Fruit fly (Drosophila melanogaster) whole organism, embryonic: Measurements from ENCODE around the gene mrva.
A peak's percentile ranks its signal among the peaks of the same experiment; 100 is the strongest.

Source experiments
- Ada2b ChIP-seq: fragments of 200-800 bp; sonication (Bioruptor generic); IDR thresholded peaks from 2 replicates; pipeline ENCODE4 v1.3.6; 2022; ENCODE audit warnings: missing biosample characterization, missing genetic modification characterization
- Atf6 ChIP-seq: fragments of 200-800 bp; sonication (Bioruptor generic); IDR thresholded peaks from 2 replicates; pipeline ENCODE4 v1.3.6; 2022; ENCODE audit warnings: missing biosample characterization, missing genetic modification characterization
- B-H1 ChIP-seq: fragments of 200-800 bp; sonication (Bioruptor generic); IDR thresholded peaks from 3 replicates; pipeline ENCODE4 v1.3.6; 2022; ENCODE audit warnings: missing biosample characterization, missing genetic modification characterization
- BtbVII ChIP-seq: fragments of 200-800 bp; sonication (Bioruptor generic); optimal IDR thresholded peaks from 3 replicates; lab custom pipeline; 2017; ENCODE audit warnings: missing biosample characterization, mild to moderate bottlenecking, missing genetic modification characterization
- CG12071 ChIP-seq: fragments of 200-800 bp; sonication (Bioruptor generic); optimal IDR thresholded peaks from 3 replicates; lab custom pipeline; 2018; ENCODE audit warnings: missing biosample characterization, mild to moderate bottlenecking, missing genetic modification characterization
- CG12219 ChIP-seq: fragments of 200-800 bp; sonication (Bioruptor generic); optimal IDR thresholded peaks from 3 replicates; lab custom pipeline; 2018; ENCODE audit warnings: missing biosample characterization, mild to moderate bottlenecking, missing genetic modification characterization
- CG17186 ChIP-seq: fragments of 200-800 bp; sonication (Bioruptor generic); optimal IDR thresholded peaks from 3 replicates; lab custom pipeline; 2017; ENCODE audit warnings: missing biosample characterization, missing genetic modification reagents, missing genetic modification characterization
- CG18476 ChIP-seq: fragments of 200-800 bp; sonication (Bioruptor generic); optimal IDR thresholded peaks from 2 replicates; lab custom pipeline; 2016; ENCODE audit warnings: missing biosample characterization, mild to moderate bottlenecking, missing genetic modification characterization
- CG30020 ChIP-seq: fragments of 200-800 bp; optimal IDR thresholded peaks from 2 replicates; lab custom pipeline; 2019; ENCODE audit warnings: missing biosample characterization, mild to moderate bottlenecking, missing genetic modification characterization, moderate library complexity
- CG3407 ChIP-seq: fragments of 200-800 bp; sonication (Bioruptor generic); optimal IDR thresholded peaks from 2 replicates; lab custom pipeline; 2018; ENCODE audit warnings: missing biosample characterization, mild to moderate bottlenecking, missing genetic modification characterization
- CG6813 ChIP-seq: fragments of 200-800 bp; sonication (Bioruptor generic); optimal IDR thresholded peaks from 2 replicates; lab custom pipeline; 2017; ENCODE audit warnings: missing biosample characterization, missing genetic modification characterization, mild to moderate bottlenecking, moderate library complexity, missing genetic modification reagents
- CG7745 ChIP-seq: fragments of 200-800 bp; sonication (Bioruptor generic); optimal IDR thresholded peaks from 2 replicates; lab custom pipeline; 2018; ENCODE audit warnings: missing biosample characterization, mild to moderate bottlenecking, missing genetic modification characterization, moderate library complexity
- D19A ChIP-seq: fragments of 200-800 bp; optimal IDR thresholded peaks from 3 replicates; lab custom pipeline; 2019; ENCODE audit warnings: missing biosample characterization, mild to moderate bottlenecking, missing genetic modification characterization, moderate library complexity
- D19B ChIP-seq: fragments of 200-800 bp; sonication (Bioruptor generic); optimal IDR thresholded peaks from 2 replicates; lab custom pipeline; 2017; ENCODE audit warnings: missing biosample characterization, mild to moderate bottlenecking, missing genetic modification characterization
- Dll ChIP-seq: fragments of 200-800 bp; sonication (Bioruptor generic); IDR thresholded peaks from 4 replicates; pipeline ENCODE4 v1.3.6; 2022; ENCODE audit warnings: missing biosample characterization, missing genetic modification characterization; ENCODE audit not compliant: partially characterized antibody
- Ets65A ChIP-seq: fragments of 200-800 bp; sonication (Bioruptor generic); peaks from one replicate; lab custom pipeline; 2016; ENCODE audit warnings: missing biosample characterization, missing genetic modification characterization
- HLH3B ChIP-seq: fragments of 200-800 bp; sonication (Bioruptor generic); IDR thresholded peaks from 2 replicates; pipeline ENCODE4 v1.3.6; 2022; ENCODE audit warnings: missing biosample characterization, missing genetic modification characterization
- Hand ChIP-seq: fragments of 200-800 bp; sonication (Bioruptor generic); optimal IDR thresholded peaks from 2 replicates; lab custom pipeline; 2017; ENCODE audit warnings: mild to moderate bottlenecking, missing biosample characterization, missing genetic modification reagents, missing genetic modification characterization
- HmgZ ChIP-seq: fragments of 200-800 bp; sonication (Bioruptor generic); optimal IDR thresholded peaks from 2 replicates; lab custom pipeline; 2018; ENCODE audit warnings: missing biosample characterization, mild to moderate bottlenecking, missing genetic modification characterization
- Hsf ChIP-seq: fragments of 200-800 bp; sonication (Bioruptor generic); optimal IDR thresholded peaks from 3 replicates; lab custom pipeline; 2016; ENCODE audit warnings: missing biosample characterization, missing genetic modification characterization
- Meics ChIP-seq: fragments of 200-800 bp; sonication (Bioruptor generic); optimal IDR thresholded peaks from 2 replicates; lab custom pipeline; 2017; ENCODE audit warnings: missing biosample characterization, mild to moderate bottlenecking, missing genetic modification characterization
- TFAM ChIP-seq: fragments of 200-800 bp; sonication (Bioruptor generic); optimal IDR thresholded peaks from 2 replicates; lab custom pipeline; 2017; ENCODE audit warnings: missing biosample characterization, missing genetic modification characterization, inconsistent platforms
- ato ChIP-seq: fragments of 200-800 bp; sonication (Bioruptor generic); IDR thresholded peaks from 2 replicates; pipeline ENCODE4 v1.3.6; 2022; ENCODE audit warnings: missing biosample characterization, missing genetic modification characterization; ENCODE audit not compliant: partially characterized antibody
- bsh ChIP-seq, 2 experiments: fragments of 200-800 bp; sonication (Bioruptor generic); optimal IDR thresholded peaks; 2 replicates each; lab custom pipeline; 2017 to 2018; ENCODE audit warnings: mild to moderate bottlenecking in 2 of 2, missing biosample characterization in 2 of 2, missing genetic modification characterization in 2 of 2, moderate library complexity in 1 of 2
- ci ChIP-seq: fragments of 200-800 bp; sonication (Bioruptor generic); IDR thresholded peaks from 3 replicates; pipeline ENCODE4 v1.3.6; 2022; ENCODE audit warnings: missing biosample characterization, missing genetic modification characterization
- croc ChIP-seq: fragments of 200-800 bp; sonication (Bioruptor generic); conservative IDR thresholded peaks from 3 replicates; pipeline ENCODE4 v1.3.6; 2022; ENCODE audit warnings: missing biosample characterization, missing genetic modification characterization
- dimm ChIP-seq: fragments of 200-800 bp; sonication (Bioruptor generic); IDR thresholded peaks from 2 replicates; pipeline ENCODE4 v1.3.6; 2022; ENCODE audit warnings: missing biosample characterization, missing genetic modification characterization
- en ChIP-seq: fragments of 200-800 bp; sonication (Bioruptor generic); optimal IDR thresholded peaks from 2 replicates; lab custom pipeline; 2016; ENCODE audit warnings: missing biosample characterization, missing genetic modification characterization
- fd3F ChIP-seq: fragments of 200-800 bp; sonication (Bioruptor generic); optimal IDR thresholded peaks from 2 replicates; lab custom pipeline; 2018; ENCODE audit warnings: missing biosample characterization, mild to moderate bottlenecking, missing genetic modification characterization, moderate library complexity
- fru ChIP-seq: fragments of >200 bp; optimal IDR thresholded peaks from 2 replicates; lab custom pipeline; 2017
- ind ChIP-seq: fragments of 200-800 bp; sonication (Bioruptor generic); optimal IDR thresholded peaks from 3 replicates; lab custom pipeline; 2016; ENCODE audit warnings: missing biosample characterization, missing genetic modification characterization
- maf-S ChIP-seq: fragments of 200-800 bp; sonication (Bioruptor generic); optimal IDR thresholded peaks from 2 replicates; lab custom pipeline; 2016; ENCODE audit warnings: missing biosample characterization, missing genetic modification characterization
- nerfin-2 ChIP-seq: fragments of 200-800 bp; sonication (Bioruptor generic); IDR thresholded peaks from 2 replicates; pipeline ENCODE4 v1.3.6; 2022; ENCODE audit warnings: missing biosample characterization, missing genetic modification characterization; ENCODE audit not compliant: partially characterized antibody
- peb ChIP-seq: fragments of 200-800 bp; sonication (Bioruptor generic); IDR thresholded peaks from 2 replicates; pipeline ENCODE4 v1.3.6; 2022; ENCODE audit warnings: missing biosample characterization, missing genetic modification characterization
- pros ChIP-seq: fragments of 200-800 bp; sonication (Bioruptor generic); optimal IDR thresholded peaks from 3 replicates; lab custom pipeline; 2019; ENCODE audit warnings: missing biosample characterization, mild to moderate bottlenecking, missing genetic modification characterization, moderate library complexity
- row ChIP-seq: fragments of 200-800 bp; sonication (Bioruptor generic); IDR thresholded peaks from 3 replicates; pipeline ENCODE4 v1.3.6; 2022; ENCODE audit warnings: missing biosample characterization, missing genetic modification characterization
- sc ChIP-seq, 3 experiments: fragments of >200 bp in 2 of 3; fragments of 200-800 bp in 1 of 3; sonication (Bioruptor generic) in 1 of 3; optimal IDR thresholded peaks; 2 replicates in 2 of 3; 3 replicates in 1 of 3; lab custom pipeline; 2017; ENCODE audit warnings: mild to moderate bottlenecking in 1 of 3, missing biosample characterization in 1 of 3, missing genetic modification characterization in 1 of 3, missing genetic modification reagents in 1 of 3
- sna ChIP-seq: fragments of 200-800 bp; sonication (Bioruptor generic); IDR thresholded peaks from 2 replicates; pipeline ENCODE4 v1.3.6; 2022; ENCODE audit warnings: missing biosample characterization, missing genetic modification characterization; ENCODE audit not compliant: partially characterized antibody
- so ChIP-seq: fragments of 200-800 bp; sonication (Bioruptor generic); IDR thresholded peaks from 3 replicates; pipeline ENCODE4 v1.3.6; 2022; ENCODE audit warnings: missing biosample characterization, missing genetic modification characterization
- unpg ChIP-seq: fragments of 200-800 bp; sonication (Bioruptor generic); optimal IDR thresholded peaks from 3 replicates; lab custom pipeline; 2018; ENCODE audit warnings: missing biosample characterization, mild to moderate bottlenecking, missing genetic modification characterization, moderate library complexity
- zen2 ChIP-seq: fragments of 200-800 bp; sonication (Bioruptor generic); IDR thresholded peaks from 3 replicates; pipeline ENCODE4 v1.3.6; 2022; ENCODE audit warnings: missing biosample characterization, missing genetic modification characterization; ENCODE audit not compliant: partially characterized antibody

Gene mrva

DNA sequence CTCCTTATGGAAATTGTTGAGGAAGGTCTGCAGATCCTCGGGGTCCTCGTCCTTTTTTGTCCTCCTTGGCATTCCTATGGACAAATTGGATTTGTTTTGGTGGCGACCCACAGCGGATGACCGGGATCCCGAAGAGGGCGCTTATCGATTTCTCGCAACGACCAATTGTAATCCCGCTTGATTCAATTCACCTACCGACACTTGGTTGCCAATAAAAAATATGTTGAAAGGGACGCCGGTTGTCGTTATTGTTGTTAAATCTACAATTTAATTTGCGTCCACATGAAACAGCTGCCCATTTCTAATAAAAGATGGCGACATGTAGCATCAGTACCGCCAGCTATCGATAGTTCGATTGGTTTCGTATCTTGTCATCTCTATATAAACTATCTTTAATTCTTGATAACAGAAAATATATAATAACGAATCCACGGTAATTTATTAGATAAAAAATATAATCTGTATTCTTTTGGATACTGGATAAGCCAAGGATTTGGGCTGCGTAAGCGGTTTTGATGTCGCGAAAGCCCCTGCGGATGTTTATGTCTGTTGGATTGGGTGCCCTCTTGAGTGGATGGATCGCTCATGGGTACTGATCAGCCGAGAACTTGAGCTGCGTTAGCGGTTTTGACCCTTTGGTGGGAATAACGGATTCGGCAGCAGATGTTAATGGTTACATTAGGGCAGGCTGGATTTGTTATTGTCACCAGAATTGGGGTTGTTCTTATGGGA lies 27.9 kb upstream of the mrva start, which contains the start of gene CTCF (continued):
- TF ChIP-seq CG12071, result no peak
- TF ChIP-seq Dll (GFP tag; lab: Robert Waterston, UW), result peak; percentile 83
- TF ChIP-seq CG30020 (tag; lab: Kevin White, UChicago), result peak; percentile 22
- peak; percentile 24 for TF ChIP-seq HmgZ (tag; lab: Kevin White, UChicago)
- peak; percentile 32 for TF ChIP-seq BtbVII (GFP tag; lab: Kevin White, UChicago)
- TF ChIP-seq Atf6 (GFP tag; lab: Robert Waterston, UW), result no peak
- no peak for TF ChIP-seq ato
- TF ChIP-seq CG7745 (tag; lab: Kevin White, UChicago), result no peak
- peak; percentile 43; the same call in 1 of the 2 replicates for TF ChIP-seq peb (GFP tag; lab: Robert Waterston, UW)
- peak; percentile 8 for TF ChIP-seq en (GFP tag; lab: Kevin White, UChicago)
- peak; percentile 91 for TF ChIP-seq Ets65A (GFP tag; lab: Kevin White, UChicago)
- TF ChIP-seq row (GFP tag; lab: Robert Waterston, UW), result peak; percentile 56; the same call in 2 of the 3 replicates
- TF ChIP-seq CG6813, result no peak
- no peak for TF ChIP-seq D19B
- TF ChIP-seq Hand, result no peak
- no peak for TF ChIP-seq CG12219
- TF ChIP-seq HLH3B, result peak; percentile 51
- no peak for TF ChIP-seq fru (lab: Kevin White, UChicago)
- peak; percentile 12 for TF ChIP-seq pros (GFP tag; lab: Kevin White, UChicago)
- TF ChIP-seq unpg (GFP tag; lab: Kevin White, UChicago), result peak; percentile 20
- peak; percentile 4 for TF ChIP-seq ind (GFP tag; lab: Kevin White, UChicago)
- no peak for TF ChIP-seq CG3407 (GFP tag; lab: Kevin White, UChicago)
- peak; percentile 37; the same call in 1 of the 3 replicates for TF ChIP-seq zen2
- peak; percentile 41 for TF ChIP-seq D19A (tag; lab: Kevin White, UChicago)
- TF ChIP-seq nerfin-2 (GFP tag; lab: Robert Waterston, UW), result peak; percentile 50; the same call in 1 of the 2 replicates
- no peak for TF ChIP-seq CG18476 (GFP tag; lab: Kevin White, UChicago)
- TF ChIP-seq bsh (GFP tag; optimal IDR thresholded peaks at IDR 0.05; lab: Kevin White, UChicago), result peak in 1 of 2 experiments; percentile 34
- 0 out of 3 replicates have a peak, but pooled peaks have one; percentile 41 for TF ChIP-seq ci
- peak; percentile 4 for TF ChIP-seq fd3F
- peak; percentile 77 for TF ChIP-seq sna (GFP tag; lab: Robert Waterston, UW)
- TF ChIP-seq sc (optimal IDR thresholded peaks at IDR 0.05; lab: Kevin White, UChicago), result no peak
- TF ChIP-seq sc (GFP tag; optimal IDR thresholded peaks at IDR 0.05; lab: Kevin White, UChicago), result no peak
- no peak for TF ChIP-seq so (GFP tag; lab: Robert Waterston, UW)
- peak; percentile 77 for TF ChIP-seq Meics (GFP tag; lab: Kevin White, UChicago)
- no peak for TF ChIP-seq TFAM
- no peak for TF ChIP-seq B-H1 (GFP tag; lab: Robert Waterston, UW)
- peak; percentile 61 for TF ChIP-seq CG17186 (GFP tag; lab: Kevin White, UChicago)
- no peak for TF ChIP-seq Ada2b (GFP tag; lab: Robert Waterston, UW)
- TF ChIP-seq dimm, result no peak
- TF ChIP-seq maf-S (GFP tag; lab: Kevin White, UChicago), result no peak
- peak; percentile 55; the same call in 2 of the 3 replicates for TF ChIP-seq croc (GFP tag; lab: Robert Waterston, UW)
- TF ChIP-seq Hsf, result peak; percentile 62
